Fruit fly (Drosophila melanogaster) whole organism, embryonic: ENCODE data around the gene CG7695.

Experiments used
- Atf3 ChIP-seq: fragments of 200-800 bp; sonication (Bioruptor generic); optimal IDR thresholded peaks from 3 replicates; lab custom pipeline; 2016; ENCODE audit warnings: missing biosample characterization, missing genetic modification characterization
- B-H1 ChIP-seq: fragments of 200-800 bp; sonication (Bioruptor generic); IDR thresholded peaks from 3 replicates; pipeline ENCODE4 v1.3.6; 2022; ENCODE audit warnings: missing biosample characterization, missing genetic modification characterization
- B-H2 ChIP-seq: fragments of 200-800 bp; sonication (Bioruptor generic); optimal IDR thresholded peaks from 2 replicates; lab custom pipeline; 2018; ENCODE audit warnings: missing biosample characterization, mild to moderate bottlenecking, missing genetic modification characterization
- BEAF-32 ChIP-seq: fragments of 200-800 bp; sonication (Bioruptor generic); optimal IDR thresholded peaks from 3 replicates; lab custom pipeline; 2017; ENCODE audit warnings: missing biosample characterization, missing genetic modification characterization, mild to moderate bottlenecking, moderate library complexity, missing genetic modification reagents
- Bgb ChIP-seq: fragments of 200-800 bp; sonication (Bioruptor generic); IDR thresholded peaks from 2 replicates; pipeline ENCODE4 v1.3.6; 2022; ENCODE audit warnings: missing biosample characterization, missing genetic modification characterization; ENCODE audit not compliant: partially characterized antibody
- CG10209 ChIP-seq: fragments of 200-800 bp; sonication (Bioruptor generic); optimal IDR thresholded peaks from 3 replicates; lab custom pipeline; 2017; ENCODE audit warnings: missing biosample characterization, mild to moderate bottlenecking, missing genetic modification characterization, missing genetic modification reagents
- CG13624 ChIP-seq: fragments of 200-800 bp; sonication (Bioruptor generic); optimal IDR thresholded peaks from 2 replicates; lab custom pipeline; 2016; ENCODE audit warnings: missing biosample characterization, missing genetic modification characterization
- CG14050 ChIP-seq: fragments of 200-800 bp; sonication (Bioruptor generic); IDR thresholded peaks from 3 replicates; pipeline ENCODE4 v1.3.6; 2022; ENCODE audit warnings: missing biosample characterization, missing genetic modification characterization
- CG14860 ChIP-seq: fragments of 200-800 bp; sonication (Bioruptor generic); IDR thresholded peaks from 3 replicates; pipeline ENCODE4 v1.3.6; 2022; ENCODE audit warnings: missing biosample characterization, missing genetic modification characterization; ENCODE audit not compliant: partially characterized antibody
- CG18011 ChIP-seq: fragments of 200-800 bp; sonication (Bioruptor generic); optimal IDR thresholded peaks from 2 replicates; lab custom pipeline; 2017; ENCODE audit warnings: missing biosample characterization, missing genetic modification characterization, mild to moderate bottlenecking, moderate library complexity, missing genotype
- CG2120 ChIP-seq: fragments of 200-800 bp; sonication (Bioruptor generic); optimal IDR thresholded peaks from 3 replicates; lab custom pipeline; 2016; ENCODE audit warnings: missing biosample characterization, missing genetic modification characterization
- CG31224 ChIP-seq: fragments of 200-800 bp; sonication (Bioruptor generic); IDR thresholded peaks from 2 replicates; pipeline ENCODE4 v1.3.6; 2022; ENCODE audit warnings: missing biosample characterization, missing genetic modification characterization
- CG32772 ChIP-seq: fragments of 200-800 bp; sonication (Bioruptor generic); IDR thresholded peaks from 2 replicates; pipeline ENCODE4 v1.3.6; 2022; ENCODE audit warnings: missing biosample characterization, missing genetic modification characterization
- CG33557 ChIP-seq: fragments of 200-800 bp; sonication (Bioruptor generic); optimal IDR thresholded peaks from 2 replicates; lab custom pipeline; 2019; ENCODE audit warnings: missing biosample characterization, mild to moderate bottlenecking, missing genetic modification characterization, moderate library complexity
- CG34376 ChIP-seq: fragments of 200-800 bp; sonication (Bioruptor generic); optimal IDR thresholded peaks from 2 replicates; lab custom pipeline; 2018; ENCODE audit warnings: missing biosample characterization, mild to moderate bottlenecking, missing genetic modification characterization
- CG4707 ChIP-seq: fragments of 200-800 bp; sonication (Bioruptor generic); optimal IDR thresholded peaks from 2 replicates; lab custom pipeline; 2018; ENCODE audit warnings: missing biosample characterization, mild to moderate bottlenecking, missing genetic modification characterization, moderate library complexity
- CG4854 ChIP-seq: fragments of 200-800 bp; sonication (Bioruptor generic); optimal IDR thresholded peaks from 2 replicates; lab custom pipeline; 2016; ENCODE audit warnings: missing biosample characterization, missing genetic modification characterization, inconsistent platforms
- CG8924 ChIP-seq: fragments of 200-800 bp; optimal IDR thresholded peaks from 3 replicates; lab custom pipeline; 2019; ENCODE audit warnings: missing biosample characterization, mild to moderate bottlenecking, missing genetic modification characterization, moderate library complexity
- CG9437 ChIP-seq: fragments of 200-800 bp; sonication (Bioruptor generic); optimal IDR thresholded peaks from 2 replicates; lab custom pipeline; 2018; ENCODE audit warnings: missing biosample characterization, mild to moderate bottlenecking, missing genetic modification characterization
- CG9932 ChIP-seq: fragments of 200-800 bp; sonication (Bioruptor generic); IDR thresholded peaks from 2 replicates; pipeline ENCODE4 v1.3.6; 2022; ENCODE audit warnings: missing biosample characterization, missing genetic modification characterization
- D ChIP-seq, 2 experiments: fragments of 200-800 bp in 1 of 2; fragments of >200 bp in 1 of 2; sonication (Bioruptor generic) in 1 of 2; optimal IDR thresholded peaks; 2 replicates in 1 of 2; 3 replicates in 1 of 2; lab custom pipeline; 2017; ENCODE audit warnings: mild to moderate bottlenecking in 1 of 2, missing biosample characterization in 1 of 2, missing genetic modification characterization in 1 of 2, missing genetic modification reagents in 1 of 2
- D19A ChIP-seq: fragments of 200-800 bp; optimal IDR thresholded peaks from 3 replicates; lab custom pipeline; 2019; ENCODE audit warnings: missing biosample characterization, mild to moderate bottlenecking, missing genetic modification characterization, moderate library complexity
- Dll ChIP-seq: fragments of 200-800 bp; sonication (Bioruptor generic); IDR thresholded peaks from 4 replicates; pipeline ENCODE4 v1.3.6; 2022; ENCODE audit warnings: missing biosample characterization, missing genetic modification characterization; ENCODE audit not compliant: partially characterized antibody
- Doc2 ChIP-seq: fragments of 200-800 bp; sonication (Bioruptor generic); IDR thresholded peaks from 2 replicates; pipeline ENCODE4 v1.3.6; 2022; ENCODE audit warnings: missing biosample characterization, missing genetic modification characterization
- Doc3 ChIP-seq: fragments of 200-800 bp; sonication (Bioruptor generic); IDR thresholded peaks from 3 replicates; pipeline ENCODE4 v1.3.6; 2022; ENCODE audit warnings: missing biosample characterization, missing genetic modification characterization; ENCODE audit not compliant: partially characterized antibody
- Fer3 ChIP-seq: fragments of 200-800 bp; sonication (Bioruptor generic); optimal IDR thresholded peaks from 2 replicates; lab custom pipeline; 2018; ENCODE audit warnings: missing biosample characterization, mild to moderate bottlenecking, missing genetic modification characterization, moderate library complexity
- Gsc ChIP-seq: fragments of 200-800 bp; sonication (Bioruptor generic); IDR thresholded peaks from 2 replicates; pipeline ENCODE4 v1.3.6; 2022; ENCODE audit warnings: missing biosample characterization, missing genetic modification characterization
- Hmr ChIP-seq: fragments of 200-800 bp; sonication (Bioruptor generic); optimal IDR thresholded peaks from 3 replicates; lab custom pipeline; 2017; ENCODE audit warnings: mild to moderate bottlenecking, missing biosample characterization, missing genetic modification reagents, missing genetic modification characterization
- Lpt ChIP-seq: fragments of >200 bp; optimal IDR thresholded peaks from 2 replicates; lab custom pipeline; 2018; ENCODE audit warnings: missing biosample characterization, missing genetic modification characterization
- Mes4 ChIP-seq: fragments of 200-800 bp; sonication (Bioruptor generic); optimal IDR thresholded peaks from 2 replicates; lab custom pipeline; 2016; ENCODE audit warnings: missing biosample characterization, missing genetic modification characterization
- Optix ChIP-seq: fragments of 200-800 bp; sonication (Bioruptor generic); IDR thresholded peaks from 3 replicates; pipeline ENCODE4 v1.3.6; 2022; ENCODE audit warnings: missing biosample characterization, missing genetic modification characterization
- Ravus ChIP-seq: fragments of 200-800 bp; sonication (Bioruptor generic); IDR thresholded peaks from 2 replicates; pipeline ENCODE4 v1.3.6; 2022; ENCODE audit warnings: missing biosample characterization, missing genetic modification characterization
- Rx ChIP-seq: fragments of 200-800 bp; sonication (Bioruptor generic); IDR thresholded peaks from 2 replicates; pipeline ENCODE4 v1.3.6; 2022; ENCODE audit warnings: missing biosample characterization, missing genetic modification characterization
- Scr ChIP-seq: fragments of 200-800 bp; sonication (Bioruptor generic); IDR thresholded peaks from 2 replicates; pipeline ENCODE4 v1.3.6; 2022; ENCODE audit warnings: missing biosample characterization, missing genetic modification characterization; ENCODE audit not compliant: partially characterized antibody
- TFAM ChIP-seq: fragments of 200-800 bp; sonication (Bioruptor generic); optimal IDR thresholded peaks from 2 replicates; lab custom pipeline; 2017; ENCODE audit warnings: missing biosample characterization, missing genetic modification characterization, inconsistent platforms
- Trl ChIP-seq, 3 experiments: fragments of >200 bp in 2 of 3; fragments of 200-800 bp in 1 of 3; sonication (Bioruptor generic) in 1 of 3; optimal IDR thresholded peaks; 2 replicates in 1 of 3; 3 replicates in 2 of 3; lab custom pipeline; 2016 to 2017; ENCODE audit warnings: missing biosample characterization in 1 of 3, missing genetic modification characterization in 1 of 3
- br ChIP-seq: fragments of >200 bp; optimal IDR thresholded peaks from 2 replicates; lab custom pipeline; 2017
- crol ChIP-seq: fragments of 200-800 bp; sonication (Bioruptor generic); IDR thresholded peaks from 2 replicates; pipeline ENCODE4 v1.3.6; 2022; ENCODE audit warnings: missing biosample characterization, missing genetic modification characterization
- emc ChIP-seq: fragments of 200-800 bp; sonication (Bioruptor generic); optimal IDR thresholded peaks from 2 replicates; lab custom pipeline; 2016; ENCODE audit warnings: missing biosample characterization, missing genetic modification characterization
- gfzf ChIP-seq: fragments of 200-800 bp; sonication (Bioruptor generic); optimal IDR thresholded peaks from 2 replicates; lab custom pipeline; 2016; ENCODE audit warnings: missing biosample characterization, mild to moderate bottlenecking, missing genetic modification characterization, moderate library complexity
- gro ChIP-seq: fragments of 200-800 bp; sonication (Bioruptor generic); optimal IDR thresholded peaks from 2 replicates; lab custom pipeline; 2016; ENCODE audit warnings: missing biosample characterization, missing genetic modification characterization
- mld ChIP-seq: fragments of 200-800 bp; sonication (Bioruptor generic); IDR thresholded peaks from 3 replicates; pipeline ENCODE4 v1.3.6; 2022; ENCODE audit warnings: missing biosample characterization, missing genetic modification characterization; ENCODE audit not compliant: partially characterized antibody
- peb ChIP-seq: fragments of 200-800 bp; sonication (Bioruptor generic); IDR thresholded peaks from 2 replicates; pipeline ENCODE4 v1.3.6; 2022; ENCODE audit warnings: missing biosample characterization, missing genetic modification characterization
- slou ChIP-seq: fragments of 200-800 bp; sonication (Bioruptor generic); optimal IDR thresholded peaks from 3 replicates; lab custom pipeline; 2016; ENCODE audit warnings: missing biosample characterization, missing genetic modification characterization
- sob ChIP-seq: fragments of 200-800 bp; sonication (Bioruptor generic); IDR thresholded peaks from 2 replicates; pipeline ENCODE4 v1.3.6; 2022; ENCODE audit warnings: missing biosample characterization, missing genetic modification characterization
- unpg ChIP-seq: fragments of 200-800 bp; sonication (Bioruptor generic); optimal IDR thresholded peaks from 3 replicates; lab custom pipeline; 2018; ENCODE audit warnings: missing biosample characterization, mild to moderate bottlenecking, missing genetic modification characterization, moderate library complexity
- wek ChIP-seq: fragments of 200-800 bp; sonication (Bioruptor generic); optimal IDR thresholded peaks from 3 replicates; lab custom pipeline; 2018; ENCODE audit warnings: missing biosample characterization, mild to moderate bottlenecking, missing genetic modification characterization, moderate library complexity
- yki ChIP-seq: fragments of >200 bp; optimal IDR thresholded peaks from 3 replicates; lab custom pipeline; 2018

CG7695 gene

dm6 chr3R:18585259-18585858, 32.0 kb downstream of the CG7695 start (continued):
- TF ChIP-seq CG14860 (GFP tag; lab: Robert Waterston, UW) (0 out of 3 replicates have a peak, but pooled peaks have one; percentile 8), mld (GFP tag; lab: Robert Waterston, UW) (peak; percentile 51; the same call in 1 of the 3 replicates), peb (no peak), D (optimal IDR thresholded peaks at IDR 0.05; lab: Kevin White, UChicago) (no peak), D (GFP tag; optimal IDR thresholded peaks at IDR 0.05; lab: Kevin White, UChicago) (no peak), Hmr (GFP tag; lab: Kevin White, UChicago) (no peak), gro (GFP tag; lab: Kevin White, UChicago) (no peak), crol (GFP tag; lab: Robert Waterston, UW) (no peak; the same call in 1 of the 2 replicates), CG18011 (GFP tag; lab: Kevin White, UChicago) (no peak), BEAF-32 (no peak), Rx (no peak), Dll (GFP tag; lab: Robert Waterston, UW) (peak; percentile 34; the same call in 1 of the 4 replicates), CG34376 (peak; percentile 43), Atf3 (GFP tag; lab: Kevin White, UChicago) (no peak), emc (GFP tag; lab: Kevin White, UChicago) (no peak), Doc3 (GFP tag; lab: Robert Waterston, UW) (no peak), Optix (GFP tag; lab: Robert Waterston, UW) (no peak), CG4707 (GFP tag; lab: Kevin White, UChicago) (peak; percentile 32), CG33557 (GFP tag; lab: Kevin White, UChicago) (no peak), B-H1 (GFP tag; lab: Robert Waterston, UW) (no peak), wek (GFP tag; lab: Kevin White, UChicago) (no peak), sob (GFP tag; lab: Robert Waterston, UW) (no peak), D19A (tag; lab: Kevin White, UChicago) (peak; percentile 44), unpg (GFP tag; lab: Kevin White, UChicago) (no peak), CG32772 (GFP tag; lab: Robert Waterston, UW) (no peak), CG9932 (no peak), Fer3 (tag; lab: Kevin White, UChicago) (no peak), CG14050 (GFP tag; lab: Robert Waterston, UW) (no peak), Lpt (GFP tag; lab: Kevin White, UChicago) (no peak), Mes4 (peak; percentile 3), CG4854 (GFP tag; lab: Kevin White, UChicago) (no peak), CG13624 (GFP tag; lab: Kevin White, UChicago) (no peak), Scr (GFP tag; lab: Robert Waterston, UW) (peak; percentile 55), B-H2 (GFP tag; lab: Kevin White, UChicago) (no peak), CG9437 (no peak), Bgb (GFP tag; lab: Robert Waterston, UW) (peak; percentile 44), CG10209 (GFP tag; lab: Kevin White, UChicago) (no peak), Gsc (GFP tag; lab: Robert Waterston, UW) (no peak), gfzf (GFP tag; lab: Kevin White, UChicago) (no peak), CG2120 (GFP tag; lab: Kevin White, UChicago) (peak; percentile 33), Doc2 (GFP tag; lab: Robert Waterston, UW) (no peak), yki (lab: Kevin White, UChicago) (peak; percentile 83), CG8924 (tag; lab: Kevin White, UChicago) (no peak), TFAM (GFP tag; lab: Kevin White, UChicago) (no peak), CG31224 (GFP tag; lab: Robert Waterston, UW) (no peak), Ravus (GFP tag; lab: Robert Waterston, UW) (no peak), br (lab: Kevin White, UChicago) (no peak), Trl (optimal IDR thresholded peaks at IDR 0.05; lab: Kevin White, UChicago) (peak; percentile 90 to 97), Trl (GFP tag; optimal IDR thresholded peaks at IDR 0.05; lab: Kevin White, UChicago) (no peak), slou (GFP tag; lab: Kevin White, UChicago) (no peak)
